Fruit fly (Drosophila melanogaster): ENCODE data around the gene CG9213.
A peak's percentile ranks its signal among the peaks of the same experiment; 100 is the strongest.

The CG9213 gene

DNA sequence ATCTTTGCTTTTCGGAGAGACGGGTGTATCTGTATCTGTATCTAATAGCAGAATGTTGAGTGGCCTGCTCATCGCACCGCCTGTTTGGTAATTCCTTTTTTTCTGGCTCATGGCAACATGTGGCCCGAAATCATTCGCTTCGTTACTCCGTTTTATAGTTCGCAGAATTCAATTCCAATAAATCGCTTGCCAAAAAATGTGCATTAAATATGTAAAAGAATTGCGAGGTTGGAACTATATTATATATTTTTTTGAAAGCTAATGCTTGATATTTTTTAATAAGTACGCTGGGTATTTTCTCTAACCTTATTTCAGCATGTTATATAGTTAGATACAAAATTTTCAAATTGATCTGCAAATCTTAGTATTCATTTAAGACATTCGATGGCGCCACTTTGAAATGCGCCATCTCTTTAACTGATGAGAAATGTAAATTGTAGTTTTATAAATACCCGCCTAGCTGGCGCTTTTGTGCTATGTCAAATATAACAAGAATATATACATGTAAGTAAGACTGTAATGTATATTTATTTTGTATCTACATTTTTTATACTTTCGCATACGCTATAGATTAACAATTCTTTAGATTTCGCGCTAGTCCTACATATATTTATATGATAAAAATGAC, 20.0 kb upstream of the CG9213 start (continued):
- TF ChIP-seq CG34224 (GFP tag; IDR thresholded peaks at IDR 0.05; ENCODE audit: partially characterized antibody): no peak
- TF ChIP-seq Sry-δ (GFP tag; optimal IDR thresholded peaks at IDR 0.05): no peak
- TF ChIP-seq CG12104 (GFP tag; optimal IDR thresholded peaks at IDR 0.05): no peak
- TF ChIP-seq inv (GFP tag; IDR thresholded peaks at IDR 0.05; ENCODE audit: partially characterized antibody): 0 out of 2 replicates have a peak, but pooled peaks have one; percentile 30
- no peak for TF ChIP-seq lov (optimal IDR thresholded peaks at IDR 0.05)
- TF ChIP-seq lov (GFP tag; IDR thresholded peaks at IDR 0.05): no peak
- TF ChIP-seq Atf-2 (GFP tag; optimal IDR thresholded peaks at IDR 0.05): no peak
- peak; percentile 73 for TF ChIP-seq Mrtf (GFP tag; IDR thresholded peaks at IDR 0.05)
- TF ChIP-seq CG14667 (GFP tag; IDR thresholded peaks at IDR 0.05): peak; percentile 63
- TF ChIP-seq CG17328 (GFP tag; IDR thresholded peaks at IDR 0.05): peak; percentile 50; the same call in 1 of the 2 replicates
- no peak for TF ChIP-seq CG4617 (GFP tag; optimal IDR thresholded peaks at IDR 0.05; ENCODE audit: borderline replicate concordance)
- TF ChIP-seq onecut (GFP tag; IDR thresholded peaks at IDR 0.05): peak; percentile 39; the same call in 1 of the 2 replicates
- TF ChIP-seq CG4424 (GFP tag; optimal IDR thresholded peaks at IDR 0.05): no peak
- TF ChIP-seq Nf-YB (GFP tag; optimal IDR thresholded peaks at IDR 0.05): no peak
- TF ChIP-seq CG4707 (GFP tag; optimal IDR thresholded peaks at IDR 0.05): no peak
- no peak for TF ChIP-seq cato (GFP tag; optimal IDR thresholded peaks at IDR 0.05; ENCODE audit: borderline replicate concordance)
- TF ChIP-seq dati (GFP tag; IDR thresholded peaks at IDR 0.05): no peak
- TF ChIP-seq fd3F (GFP tag; optimal IDR thresholded peaks at IDR 0.05): no peak
- no peak for TF ChIP-seq odd (GFP tag; optimal IDR thresholded peaks at IDR 0.05)
- TF ChIP-seq mld (GFP tag; IDR thresholded peaks at IDR 0.05; ENCODE audit: partially characterized antibody): no peak
- TF ChIP-seq CG4282 (GFP tag; optimal IDR thresholded peaks at IDR 0.05): no peak
- TF ChIP-seq CG14014 (GFP tag; IDR thresholded peaks at IDR 0.05): 0 out of 2 replicates have a peak, but pooled peaks have one; percentile 32
- TF ChIP-seq CG43689 (GFP tag; IDR thresholded peaks at IDR 0.05): no peak
- TF ChIP-seq ems (GFP tag; optimal IDR thresholded peaks at IDR 0.05): no peak
- TF ChIP-seq ro (GFP tag; IDR thresholded peaks at IDR 0.05): no peak
- peak in 1 of 2 experiments; percentile 28 for TF ChIP-seq dpn (GFP tag; optimal IDR thresholded peaks at IDR 0.05)
- no peak for TF ChIP-seq MESR4 (GFP tag; optimal IDR thresholded peaks at IDR 0.05)
- TF ChIP-seq sr (GFP tag; IDR thresholded peaks at IDR 0.05): no peak
- no peak for TF ChIP-seq CG9797 (GFP tag; optimal IDR thresholded peaks at IDR 0.05)
- peak; percentile 16 for TF ChIP-seq lilli (GFP tag; optimal IDR thresholded peaks at IDR 0.05)
- peak; percentile 24 for TF ChIP-seq stwl (tag; optimal IDR thresholded peaks at IDR 0.05)
- no peak for TF ChIP-seq CG1233 (GFP tag; optimal IDR thresholded peaks at IDR 0.05)
- no peak for TF ChIP-seq NC2α (GFP tag; optimal IDR thresholded peaks at IDR 0.05)
- no peak for TF ChIP-seq Myb (GFP tag; optimal IDR thresholded peaks at IDR 0.05)
- peak; percentile 74 for TF ChIP-seq Dbx (GFP tag; IDR thresholded peaks at IDR 0.05)
- no peak for TF ChIP-seq Nf-YC (tag; optimal IDR thresholded peaks at IDR 0.05)
- TF ChIP-seq hbn (GFP tag; IDR thresholded peaks at IDR 0.05; ENCODE audit: partially characterized antibody): no peak
- TF ChIP-seq hb (GFP tag; IDR thresholded peaks at IDR 0.05; ENCODE audit: partially characterized antibody): 0 out of 3 replicates have a peak, but pooled peaks have one; percentile 31
- no peak for TF ChIP-seq CG11696 (GFP tag; IDR thresholded peaks at IDR 0.05)
- no peak for TF ChIP-seq da (GFP tag; optimal IDR thresholded peaks at IDR 0.05)
- TF ChIP-seq CG10959 (GFP tag; IDR thresholded peaks at IDR 0.05): peak; percentile 34; the same call in 1 of the 2 replicates
- TF ChIP-seq ab (GFP tag; optimal IDR thresholded peaks at IDR 0.05): no peak
- TF ChIP-seq CG13123 (GFP tag; optimal IDR thresholded peaks at IDR 0.05): no peak
- TF ChIP-seq bcd (GFP tag; optimal IDR thresholded peaks at IDR 0.05): peak; percentile 7
- TF ChIP-seq seq (GFP tag; IDR thresholded peaks at IDR 0.05): no peak
- TF ChIP-seq CG12769 (tag; optimal IDR thresholded peaks at IDR 0.05): no peak
- no peak for TF ChIP-seq CG12299 (tag; optimal IDR thresholded peaks at IDR 0.05)
- TF ChIP-seq ci (GFP tag; IDR thresholded peaks at IDR 0.05): peak; percentile 63
- no peak for TF ChIP-seq Hand (GFP tag; optimal IDR thresholded peaks at IDR 0.05)
- no peak for TF ChIP-seq CG14965 (GFP tag; optimal IDR thresholded peaks at IDR 0.05; ENCODE audit: borderline replicate concordance)
